Fruit fly (Drosophila melanogaster) whole organism, prepupa: ENCODE measurements around the gene CG4455.

ENCODE experiments used
- CG10631 ChIP-seq: fragments of 200-800 bp; sonication (Bioruptor generic); optimal IDR thresholded peaks from 2 replicates; lab custom pipeline; 2016; ENCODE audit warnings: missing biosample characterization, missing genetic modification characterization
- CG10669 ChIP-seq: fragments of 200-800 bp; sonication (Bioruptor generic); optimal IDR thresholded peaks from 3 replicates; lab custom pipeline; 2018; ENCODE audit warnings: missing biosample characterization, mild to moderate bottlenecking, missing genetic modification characterization, moderate library complexity
- CG11902 ChIP-seq: fragments of 200-800 bp; sonication (Bioruptor generic); optimal IDR thresholded peaks from 3 replicates; lab custom pipeline; 2016; ENCODE audit warnings: missing biosample characterization, missing genetic modification characterization
- CG15336 ChIP-seq: fragments of 200-800 bp; sonication (Bioruptor generic); IDR thresholded peaks from 2 replicates; pipeline ENCODE4 v1.3.6; 2022; ENCODE audit warnings: missing biosample characterization, missing genetic modification characterization
- CG1621 ChIP-seq: fragments of 200-800 bp; sonication (Bioruptor generic); optimal IDR thresholded peaks from 3 replicates; lab custom pipeline; 2018; ENCODE audit warnings: missing biosample characterization, mild to moderate bottlenecking, missing genetic modification characterization
- CG16779 ChIP-seq: fragments of 200-800 bp; sonication (Bioruptor generic); optimal IDR thresholded peaks from 3 replicates; lab custom pipeline; 2017; ENCODE audit warnings: missing biosample characterization, mild to moderate bottlenecking, missing genetic modification characterization
- CG3032 ChIP-seq: fragments of 200-800 bp; optimal IDR thresholded peaks from 2 replicates; lab custom pipeline; 2019; ENCODE audit warnings: missing biosample characterization, mild to moderate bottlenecking, missing genetic modification characterization, moderate library complexity
- CG31627 ChIP-seq: fragments of 200-800 bp; sonication (Bioruptor generic); optimal IDR thresholded peaks from 3 replicates; lab custom pipeline; 2016; ENCODE audit warnings: missing biosample characterization, missing genetic modification characterization
- CG32006 ChIP-seq: fragments of 200-800 bp; sonication (Bioruptor generic); optimal IDR thresholded peaks from 3 replicates; lab custom pipeline; 2017; ENCODE audit warnings: missing biosample characterization, mild to moderate bottlenecking, missing genetic modification characterization
- CG3919 ChIP-seq: fragments of 200-800 bp; sonication (Bioruptor generic); optimal IDR thresholded peaks from 3 replicates; lab custom pipeline; 2016; ENCODE audit warnings: missing biosample characterization, missing genetic modification characterization
- CG6163 ChIP-seq: fragments of 200-800 bp; sonication (Bioruptor generic); IDR thresholded peaks from 3 replicates; pipeline ENCODE4 v1.3.6; 2022; ENCODE audit warnings: missing biosample characterization, missing genetic modification characterization
- CG6808 ChIP-seq: fragments of 200-800 bp; sonication (Bioruptor generic); optimal IDR thresholded peaks from 3 replicates; lab custom pipeline; 2017; ENCODE audit warnings: missing biosample characterization, missing genetic modification characterization, mild to moderate bottlenecking, moderate library complexity, missing genetic modification reagents
- CG8119 ChIP-seq: fragments of 200-800 bp; sonication (Bioruptor generic); IDR thresholded peaks from 3 replicates; pipeline ENCODE4 v1.3.6; 2022; ENCODE audit warnings: missing biosample characterization, missing genetic modification characterization
- CG8319 ChIP-seq: fragments of 200-800 bp; sonication (Bioruptor generic); optimal IDR thresholded peaks from 3 replicates; lab custom pipeline; 2016; ENCODE audit warnings: missing biosample characterization, missing genetic modification characterization
- CG9139 ChIP-seq: fragments of 200-800 bp; sonication (Bioruptor generic); optimal IDR thresholded peaks from 3 replicates; lab custom pipeline; 2017; ENCODE audit warnings: missing biosample characterization, mild to moderate bottlenecking, missing genetic modification characterization
- Eip75B ChIP-seq: fragments of 200-800 bp; sonication (Bioruptor generic); optimal IDR thresholded peaks from 3 replicates; lab custom pipeline; 2016; ENCODE audit warnings: missing biosample characterization, missing genetic modification characterization
- Eip78C ChIP-seq: fragments of 200-800 bp; sonication (Bioruptor generic); peaks from one replicate; lab custom pipeline; 2016; ENCODE audit warnings: missing biosample characterization, missing genetic modification characterization
- Eip93F ChIP-seq: fragments of 200-800 bp; sonication (Bioruptor generic); optimal IDR thresholded peaks from 2 replicates; lab custom pipeline; 2016; ENCODE audit warnings: missing biosample characterization, mild to moderate bottlenecking, missing genetic modification characterization
- Ets96B ChIP-seq: fragments of 200-800 bp; optimal IDR thresholded peaks from 2 replicates; lab custom pipeline; 2019; ENCODE audit warnings: missing biosample characterization, mild to moderate bottlenecking, missing genetic modification characterization, moderate library complexity
- Gug ChIP-seq: fragments of 200-800 bp; sonication (Bioruptor generic); IDR thresholded peaks from 2 replicates; pipeline ENCODE4 v1.3.6; 2022; ENCODE audit warnings: missing biosample characterization, missing genetic modification characterization
- Hr38 ChIP-seq: sonication (Bioruptor generic); optimal IDR thresholded peaks from 2 replicates; lab custom pipeline; 2016; ENCODE audit warnings: missing biosample characterization, missing genetic modification characterization
- Hr39 ChIP-seq: fragments of 200-800 bp; sonication (Bioruptor generic); optimal IDR thresholded peaks from 2 replicates; lab custom pipeline; 2016; ENCODE audit warnings: missing biosample characterization, missing genetic modification characterization
- Hr4 ChIP-seq: fragments of 200-800 bp; sonication (Bioruptor generic); optimal IDR thresholded peaks from 3 replicates; lab custom pipeline; 2016; ENCODE audit warnings: missing biosample characterization, missing genetic modification characterization
- Met ChIP-seq: fragments of 200-800 bp; sonication (Bioruptor generic); optimal IDR thresholded peaks from 3 replicates; lab custom pipeline; 2016; ENCODE audit warnings: missing biosample characterization, missing genetic modification characterization
- OdsH ChIP-seq: fragments of 200-800 bp; sonication (Bioruptor generic); optimal IDR thresholded peaks from 3 replicates; lab custom pipeline; 2016; ENCODE audit warnings: missing biosample characterization, missing genetic modification characterization
- Smox ChIP-seq: fragments of 200-800 bp; sonication (Bioruptor generic); optimal IDR thresholded peaks from 3 replicates; lab custom pipeline; 2016; ENCODE audit warnings: missing biosample characterization, missing genetic modification characterization
- Sox102F ChIP-seq: fragments of 200-800 bp; sonication (Bioruptor generic); optimal IDR thresholded peaks from 2 replicates; lab custom pipeline; 2016; ENCODE audit warnings: missing biosample characterization, mild to moderate bottlenecking, missing genetic modification characterization
- Sox14 ChIP-seq: fragments of 200-800 bp; sonication (Bioruptor generic); optimal IDR thresholded peaks from 3 replicates; lab custom pipeline; 2016; ENCODE audit warnings: missing biosample characterization, missing genetic modification characterization
- Sox15 ChIP-seq: fragments of 200-800 bp; sonication (Bioruptor generic); optimal IDR thresholded peaks from 3 replicates; lab custom pipeline; 2016; ENCODE audit warnings: missing biosample characterization, missing genetic modification characterization
- achi ChIP-seq: fragments of 200-800 bp; sonication (Bioruptor generic); optimal IDR thresholded peaks from 3 replicates; lab custom pipeline; 2016; ENCODE audit warnings: missing biosample characterization, missing genetic modification characterization
- acj6 ChIP-seq: fragments of 200-800 bp; sonication (Bioruptor generic); optimal IDR thresholded peaks from 3 replicates; lab custom pipeline; 2016; ENCODE audit warnings: missing biosample characterization, missing genetic modification characterization
- cyc ChIP-seq: fragments of 200-800 bp; sonication (Bioruptor generic); optimal IDR thresholded peaks from 3 replicates; lab custom pipeline; 2016; ENCODE audit warnings: missing biosample characterization, missing genetic modification characterization
- dac ChIP-seq: fragments of 200-800 bp; sonication (Bioruptor generic); optimal IDR thresholded peaks from 2 replicates; lab custom pipeline; 2017; ENCODE audit warnings: missing biosample characterization, mild to moderate bottlenecking, missing genetic modification characterization
- eg ChIP-seq: fragments of 200-800 bp; sonication (Bioruptor generic); IDR thresholded peaks from 3 replicates; pipeline ENCODE4 v1.3.6; 2022; ENCODE audit warnings: missing biosample characterization, missing genetic modification characterization
- esn ChIP-seq: fragments of 200-800 bp; sonication (Bioruptor generic); optimal IDR thresholded peaks from 2 replicates; lab custom pipeline; 2016; ENCODE audit warnings: missing biosample characterization, mild to moderate bottlenecking, missing genetic modification characterization, moderate library complexity
- fd85E ChIP-seq: fragments of 200-800 bp; sonication (Bioruptor generic); optimal IDR thresholded peaks from 3 replicates; lab custom pipeline; 2016; ENCODE audit warnings: missing biosample characterization, missing genetic modification characterization
- fkh ChIP-seq: fragments of 200-800 bp; sonication (Bioruptor generic); optimal IDR thresholded peaks from 3 replicates; lab custom pipeline; 2017; ENCODE audit warnings: missing biosample characterization, mild to moderate bottlenecking, missing genetic modification characterization, moderate library complexity
- lz ChIP-seq: fragments of 200-800 bp; sonication (Bioruptor generic); optimal IDR thresholded peaks from 3 replicates; lab custom pipeline; 2016; ENCODE audit warnings: missing biosample characterization, missing genetic modification characterization
- net ChIP-seq: fragments of 200-800 bp; sonication (Bioruptor generic); optimal IDR thresholded peaks from 3 replicates; lab custom pipeline; 2016; ENCODE audit warnings: missing biosample characterization, missing genetic modification characterization
- pdm3 ChIP-seq: fragments of 200-800 bp; sonication (Bioruptor generic); optimal IDR thresholded peaks from 3 replicates; lab custom pipeline; 2016; ENCODE audit warnings: missing biosample characterization, missing genetic modification characterization
- salr ChIP-seq, 2 experiments: fragments of 200-800 bp; sonication (Bioruptor generic); optimal IDR thresholded peaks; 3 replicates each; lab custom pipeline; 2016 to 2018; ENCODE audit warnings: missing biosample characterization in 2 of 2, missing genetic modification characterization in 2 of 2, mild to moderate bottlenecking in 1 of 2
- spab ChIP-seq: fragments of 200-800 bp; sonication (Bioruptor generic); optimal IDR thresholded peaks from 2 replicates; lab custom pipeline; 2017; ENCODE audit warnings: missing biosample characterization, mild to moderate bottlenecking, missing genetic modification characterization, missing genetic modification reagents
- svp ChIP-seq: fragments of 200-800 bp; sonication (Bioruptor generic); peaks from one replicate; lab custom pipeline; 2016; ENCODE audit warnings: missing biosample characterization, missing genetic modification characterization
- topi ChIP-seq: fragments of 200-800 bp; sonication (Bioruptor generic); optimal IDR thresholded peaks from 3 replicates; lab custom pipeline; 2016; ENCODE audit warnings: missing biosample characterization, missing genetic modification characterization
- vri ChIP-seq: fragments of 200-800 bp; sonication (Bioruptor generic); optimal IDR thresholded peaks from 3 replicates; lab custom pipeline; 2016; ENCODE audit warnings: missing biosample characterization, mild to moderate bottlenecking, missing genetic modification characterization

The CG4455 gene

DNA sequence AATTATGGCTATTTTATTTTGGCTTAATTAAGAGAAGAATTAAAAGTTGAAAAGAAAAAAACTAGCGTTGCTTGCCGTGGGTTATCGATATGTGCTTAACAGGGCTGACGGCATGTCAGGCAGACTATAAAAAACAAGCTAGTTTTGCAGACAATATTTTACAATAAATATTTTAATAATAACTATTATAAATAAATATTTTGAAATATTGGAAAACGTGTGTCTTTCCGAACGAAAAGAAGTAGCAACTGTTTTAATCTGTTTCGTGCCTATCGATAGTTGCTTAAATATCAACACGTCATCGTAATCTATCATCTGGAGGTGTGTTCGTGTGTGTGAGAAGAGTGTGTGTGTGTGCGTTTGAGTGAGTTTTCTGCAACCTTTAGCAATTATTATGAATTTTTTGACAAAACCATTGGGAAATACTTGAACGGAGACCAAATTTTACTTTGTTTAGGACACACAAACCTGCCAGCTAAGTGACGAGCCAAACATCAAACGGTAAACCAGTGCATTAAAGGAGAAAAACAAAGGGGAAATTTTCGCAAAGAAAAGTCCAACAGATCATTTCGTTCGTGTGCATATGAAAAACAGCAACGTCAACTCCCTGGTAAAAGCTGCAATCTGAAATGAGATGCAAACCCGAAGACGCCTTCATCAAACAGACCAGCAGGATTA, 45.6 kb upstream of the CG4455 start, which contains the start of the genes CG5861 and Syx5:
Gene CG5861 (minus strand): TSS at position 273 of the 678 bp plus-strand sequence.
Gene Syx5 (plus strand): TSS at position 321 of the 678 bp plus-strand sequence.
- TF ChIP-seq eg (GFP tag; lab: Robert Waterston, UW) (no peak), CG6163 (GFP tag; lab: Robert Waterston, UW) (no peak; the same call in 2 of the 3 replicates), fkh (GFP tag; lab: Kevin White, UChicago) (peak; percentile 67), salr (GFP tag; optimal IDR thresholded peaks at IDR 0.05; lab: Kevin White, UChicago) (no peak), CG1621 (tag; lab: Kevin White, UChicago) (no peak), Sox15 (GFP tag; lab: Kevin White, UChicago) (no peak), Sox102F (no peak), CG32006 (no peak), spab (GFP tag; lab: Kevin White, UChicago) (no peak), fd85E (GFP tag; lab: Kevin White, UChicago) (no peak), Eip78C (GFP tag; lab: Kevin White, UChicago) (no peak), Smox (GFP tag; lab: Kevin White, UChicago) (no peak), Sox14 (GFP tag; lab: Kevin White, UChicago) (peak; percentile 35), Ets96B (tag; lab: Kevin White, UChicago) (peak; percentile 40), CG10669 (GFP tag; lab: Kevin White, UChicago) (no peak), CG3032 (peak; percentile 60), vri (no peak), dac (GFP tag; lab: Kevin White, UChicago) (no peak), CG6808 (GFP tag; lab: Kevin White, UChicago) (no peak), svp (no peak), acj6 (GFP tag; lab: Kevin White, UChicago) (no peak), Hr38 (GFP tag; lab: Kevin White, UChicago) (no peak), CG16779 (tag; lab: Kevin White, UChicago) (no peak), Met (GFP tag; lab: Kevin White, UChicago) (no peak), Hr39 (GFP tag; lab: Kevin White, UChicago) (no peak), CG10631 (GFP tag; lab: Kevin White, UChicago) (peak; percentile 62), CG3919 (GFP tag; lab: Kevin White, UChicago) (no peak), CG15336 (GFP tag; lab: Robert Waterston, UW) (0 out of 2 replicates have a peak, but pooled peaks have one; percentile 30), CG9139 (GFP tag; lab: Kevin White, UChicago) (no peak), CG11902 (GFP tag; lab: Kevin White, UChicago) (no peak), Gug (0 out of 2 replicates have a peak, but pooled peaks have one; percentile 21), Eip93F (GFP tag; lab: Kevin White, UChicago) (peak; percentile 69), esn (GFP tag; lab: Kevin White, UChicago) (peak; percentile 37)

DNA sequence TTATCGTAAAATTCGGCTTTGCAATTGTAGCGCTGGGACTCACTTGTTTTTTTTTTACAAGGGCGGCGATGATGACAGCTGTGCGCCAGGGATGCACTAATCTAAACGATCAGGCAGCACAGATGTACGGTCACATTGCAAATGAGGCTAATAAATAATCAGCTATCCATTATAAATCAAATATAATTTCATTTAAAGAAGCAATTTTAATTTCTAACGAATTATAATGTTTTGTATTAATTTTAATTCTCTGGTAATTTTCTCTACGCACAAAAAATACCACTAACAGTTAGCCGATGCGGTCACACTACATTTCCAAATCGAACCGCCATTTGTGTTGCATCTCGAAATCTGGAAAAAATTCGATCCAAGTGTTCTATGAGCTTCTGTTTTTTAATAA, 42.1 kb upstream of the CG4455 start, which contains the start of the genes cni and fzy:
Gene cni (minus strand): TSS at position 79 of the 400 bp plus-strand sequence.
Gene fzy (plus strand): TSS at position 309 of the 400 bp plus-strand sequence.
- TF ChIP-seq Hr38 (GFP tag; lab: Kevin White, UChicago) (no peak), OdsH (no peak), CG6163 (GFP tag; lab: Robert Waterston, UW) (no peak), CG3032 (peak; percentile 23), Eip93F (GFP tag; lab: Kevin White, UChicago) (peak; percentile 59), Ets96B (tag; lab: Kevin White, UChicago) (no peak), Eip75B (GFP tag; lab: Kevin White, UChicago) (no peak), CG10631 (GFP tag; lab: Kevin White, UChicago) (no peak), net (no peak), CG8119 (GFP tag; lab: Robert Waterston, UW) (no peak), svp (no peak), CG31627 (GFP tag; lab: Kevin White, UChicago) (peak; percentile 23), esn (GFP tag; lab: Kevin White, UChicago) (peak; percentile 30), CG1621 (tag; lab: Kevin White, UChicago) (no peak), cyc (GFP tag; lab: Kevin White, UChicago) (peak; percentile 42), pdm3 (GFP tag; lab: Kevin White, UChicago) (no peak), achi (GFP tag; lab: Kevin White, UChicago) (peak; percentile 74), lz (GFP tag; lab: Kevin White, UChicago) (peak; percentile 26), Sox102F (no peak), CG8319 (GFP tag; lab: Kevin White, UChicago) (no peak), Hr4 (GFP tag; lab: Kevin White, UChicago) (no peak), topi (GFP tag; lab: Kevin White, UChicago) (no peak), Sox14 (GFP tag; lab: Kevin White, UChicago) (peak; percentile 42)
